Worm (Caenorhabditis elegans): ENCODE results near the gene Y80D3A.8.

- no peak for TF ChIP-seq ztf-11 (tag; optimal IDR thresholded peaks at IDR 0.05)
- no peak for TF ChIP-seq egl-27 (tag; optimal IDR thresholded peaks at IDR 0.05)
- TF ChIP-seq unc-62 (GFP tag; optimal IDR thresholded peaks at IDR 0.05), result no peak
- no peak for TF ChIP-seq snpc-4 (tag; optimal IDR thresholded peaks at IDR 0.05)
- TF ChIP-seq ceh-82 (tag; optimal IDR thresholded peaks at IDR 0.05), result no peak
- no peak for TF ChIP-seq nhr-11 (tag; optimal IDR thresholded peaks at IDR 0.05)
- TF ChIP-seq elt-3 (tag; optimal IDR thresholded peaks at IDR 0.05), result no peak
- no peak for TF ChIP-seq nhr-28 (tag; optimal IDR thresholded peaks at IDR 0.05)
- TF ChIP-seq jun-1 (tag; optimal IDR thresholded peaks at IDR 0.05), result no peak
Observed at ce11 chrV:18960072-18960471, 19.6 kb downstream of the Y80D3A.8 start, which contains the start of gene ztf-20.
